Worm (Caenorhabditis elegans) whole organism, early embryonic: Measurements from ENCODE around the gene fbxa-44.

Experiments
- B0310.2 ChIP-seq: sonication (generic microtip); optimal IDR thresholded peaks from 2 replicates; lab custom pipeline; 2016; ENCODE audit warnings: mild to moderate bottlenecking, missing genetic modification characterization, missing compliant biosample characterization
- F13C5.2 ChIP-seq: sonication (generic microtip); optimal IDR thresholded peaks from 2 replicates; lab custom pipeline; 2017; ENCODE audit warnings: mild to moderate bottlenecking, missing genetic modification characterization, inconsistent platforms, missing compliant biosample characterization
- aly-1 ChIP-seq: sonication (generic microtip); optimal IDR thresholded peaks from 2 replicates; lab custom pipeline; 2016; ENCODE audit warnings: missing genetic modification characterization, missing compliant biosample characterization
- ama-1 ChIP-seq: fragments of 150-350 bp; optimal IDR thresholded peaks from 2 replicates; lab custom pipeline; 2014
- ceh-13 ChIP-seq: fragments of 200-800 bp; sonication (Bioruptor generic); optimal IDR thresholded peaks from 2 replicates; lab custom pipeline; 2018; ENCODE audit warnings: mild to moderate bottlenecking, missing genetic modification characterization, missing compliant biosample characterization
- ceh-36 ChIP-seq: sonication (generic microtip); optimal IDR thresholded peaks from 2 replicates; lab custom pipeline; 2016; ENCODE audit warnings: missing genetic modification characterization, inconsistent platforms, missing compliant biosample characterization
- ets-7 ChIP-seq: sonication (generic microtip); optimal IDR thresholded peaks from 2 replicates; lab custom pipeline; 2016; ENCODE audit warnings: missing genotype, missing genetic modification characterization, missing compliant biosample characterization
- flt-1 ChIP-seq: fragments of 200-800 bp; sonication (Bioruptor generic); IDR thresholded peaks from 2 replicates; pipeline ENCODE4 v1.3.6; 2022; ENCODE audit warnings: missing genetic modification characterization, missing compliant biosample characterization
- hmbx-1 ChIP-seq: sonication (generic microtip); optimal IDR thresholded peaks from 2 replicates; lab custom pipeline; 2016; ENCODE audit warnings: mild to moderate bottlenecking, missing genetic modification characterization, missing compliant biosample characterization
- hmg-4 ChIP-seq: fragments of 200-800 bp; sonication (Bioruptor generic); optimal IDR thresholded peaks from 2 replicates; lab custom pipeline; 2018; ENCODE audit warnings: mild to moderate bottlenecking, missing genetic modification characterization, missing compliant biosample characterization
- hnd-1 ChIP-seq: sonication (generic microtip); optimal IDR thresholded peaks from 2 replicates; lab custom pipeline; 2016; ENCODE audit warnings: missing genetic modification characterization, missing compliant biosample characterization
- pes-1 ChIP-seq: fragments of 200-800 bp; sonication (Bioruptor generic); IDR thresholded peaks from 2 replicates; pipeline ENCODE4 v1.3.6; 2022; ENCODE audit warnings: missing genetic modification reagents, missing genetic modification characterization, missing compliant biosample characterization
- scrt-1 ChIP-seq: fragments of 200-800 bp; sonication (Bioruptor generic); IDR thresholded peaks from 2 replicates; pipeline ENCODE4 v1.3.6; 2022; ENCODE audit warnings: missing genetic modification characterization, missing compliant biosample characterization
- sea-1 ChIP-seq: fragments of 200-800 bp; sonication (Bioruptor generic); conservative IDR thresholded peaks from 2 replicates; pipeline ENCODE4 v1.3.6; 2022; ENCODE audit warnings: missing genetic modification characterization, missing compliant biosample characterization
- tbx-11 ChIP-seq: fragments of 200-800 bp; sonication (Bioruptor generic); IDR thresholded peaks from 2 replicates; pipeline ENCODE4 v1.3.6; 2022; ENCODE audit warnings: missing genetic modification characterization, missing compliant biosample characterization
- tbx-37 ChIP-seq: fragments of 200-800 bp; sonication (Bioruptor generic); conservative IDR thresholded peaks from 2 replicates; pipeline ENCODE4 v1.3.6; 2022; ENCODE audit warnings: missing genetic modification reagents, missing genetic modification characterization, missing compliant biosample characterization
- tra-4 ChIP-seq: sonication (generic microtip); optimal IDR thresholded peaks from 2 replicates; lab custom pipeline; 2017; ENCODE audit warnings: missing genetic modification characterization, missing compliant biosample characterization

The fbxa-44 gene

DNA sequence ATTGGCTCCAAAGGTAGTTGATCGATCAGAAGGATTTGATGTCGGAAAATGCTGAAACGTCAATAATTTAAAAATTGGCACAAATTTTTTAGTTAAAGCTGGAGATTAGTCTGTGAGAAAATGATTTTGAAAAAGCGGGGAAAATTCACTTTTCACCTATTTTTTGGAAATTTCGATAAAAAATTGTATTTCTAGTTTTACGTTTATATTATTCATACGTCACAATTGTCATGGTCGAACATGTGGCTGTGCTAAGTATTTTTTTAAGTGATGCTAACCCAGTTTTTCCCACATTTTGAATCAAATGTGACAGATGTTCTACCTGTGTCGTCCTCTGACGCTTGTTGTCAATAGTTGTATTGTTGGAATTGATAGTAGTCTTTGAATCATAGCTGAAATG lies 9.5 kb upstream of the fbxa-44 start:
- TF ChIP-seq tra-4 (tag; lab: Kevin White, UChicago), result no peak
- no peak for TF ChIP-seq scrt-1 (GFP tag; lab: Robert Waterston, UW)
- no peak for TF ChIP-seq F13C5.2 (tag; lab: Kevin White, UChicago)
- no peak for TF ChIP-seq tbx-37 (GFP tag; lab: Robert Waterston, UW)
- no peak for TF ChIP-seq hmg-4 (GFP tag; lab: Kevin White, UChicago)
- TF ChIP-seq pes-1, result no peak
- no peak for TF ChIP-seq ceh-36 (tag; lab: Kevin White, UChicago)
- TF ChIP-seq ceh-13 (GFP tag; lab: Kevin White, UChicago), result no peak
- TF ChIP-seq aly-1 (tag; lab: Kevin White, UChicago), result no peak
- TF ChIP-seq B0310.2, result no peak
- no peak for TF ChIP-seq hmbx-1
- no peak for TF ChIP-seq sea-1
- TF ChIP-seq tbx-11 (GFP tag; lab: Robert Waterston, UW), result no peak
- no peak for TF ChIP-seq hnd-1 (tag; lab: Kevin White, UChicago)
- no peak for TF ChIP-seq flt-1 (GFP tag; lab: Robert Waterston, UW)
- TF ChIP-seq ets-7 (tag; lab: Kevin White, UChicago), result no peak
- TF ChIP-seq ama-1 (lab: Kevin White, UChicago), result no peak

ce11 chrV:16880054-16880453 lies 9.0 kb upstream of the fbxa-44 start, which contains the start of gene F09C6.3:
F09C6.3 (minus strand) TSS chrV:16880154.
- TF ChIP-seq flt-1 (GFP tag; lab: Robert Waterston, UW), result no peak
- no peak for TF ChIP-seq ama-1 (lab: Kevin White, UChicago)
- no peak for TF ChIP-seq F13C5.2 (tag; lab: Kevin White, UChicago)
- TF ChIP-seq tbx-37 (GFP tag; lab: Robert Waterston, UW), result no peak
- TF ChIP-seq ceh-36 (tag; lab: Kevin White, UChicago), result no peak
- no peak for TF ChIP-seq B0310.2
- no peak for TF ChIP-seq hnd-1 (tag; lab: Kevin White, UChicago)
- TF ChIP-seq pes-1, result no peak
- TF ChIP-seq tbx-11 (GFP tag; lab: Robert Waterston, UW), result no peak
- TF ChIP-seq aly-1 (tag; lab: Kevin White, UChicago), result no peak
- no peak for TF ChIP-seq ets-7 (tag; lab: Kevin White, UChicago)
- TF ChIP-seq tra-4 (tag; lab: Kevin White, UChicago), result no peak
- TF ChIP-seq hmg-4 (GFP tag; lab: Kevin White, UChicago), result no peak
- no peak for TF ChIP-seq sea-1
- TF ChIP-seq hmbx-1, result no peak
- no peak for TF ChIP-seq scrt-1 (GFP tag; lab: Robert Waterston, UW)
- TF ChIP-seq ceh-13 (GFP tag; lab: Kevin White, UChicago), result no peak

ce11 chrV:16880679-16881078 lies 8.4 kb upstream of the fbxa-44 start, which contains the start of gene F09C6.14:
F09C6.14 (plus strand) TSS chrV:16880979.
- TF ChIP-seq hmg-4 (GFP tag; lab: Kevin White, UChicago), result no peak
- no peak for TF ChIP-seq tbx-11 (GFP tag; lab: Robert Waterston, UW)
- TF ChIP-seq ets-7 (tag; lab: Kevin White, UChicago), result no peak
- TF ChIP-seq ceh-36 (tag; lab: Kevin White, UChicago), result no peak
- TF ChIP-seq pes-1, result no peak
- TF ChIP-seq tbx-37 (GFP tag; lab: Robert Waterston, UW), result no peak
- no peak for TF ChIP-seq flt-1 (GFP tag; lab: Robert Waterston, UW)
- no peak for TF ChIP-seq ama-1 (lab: Kevin White, UChicago)
- TF ChIP-seq F13C5.2 (tag; lab: Kevin White, UChicago), result no peak
- no peak for TF ChIP-seq aly-1 (tag; lab: Kevin White, UChicago)
- no peak for TF ChIP-seq B0310.2
- no peak for TF ChIP-seq sea-1
- no peak for TF ChIP-seq hmbx-1
- TF ChIP-seq hnd-1 (tag; lab: Kevin White, UChicago), result no peak
- no peak for TF ChIP-seq scrt-1 (GFP tag; lab: Robert Waterston, UW)
- TF ChIP-seq tra-4 (tag; lab: Kevin White, UChicago), result no peak
- no peak for TF ChIP-seq ceh-13 (GFP tag; lab: Kevin White, UChicago)

ce11 chrV:16882260-16882918 lies 6.7 kb upstream of the fbxa-44 start, which contains the start of the genes F09C6.11 and F09C6.12:
F09C6.11 (minus strand) TSS chrV:16882310.
F09C6.12 (plus strand) TSS chrV:16882868.
- TF ChIP-seq flt-1 (GFP tag; lab: Robert Waterston, UW) (no peak), ama-1 (lab: Kevin White, UChicago) (no peak), pes-1 (no peak), hmg-4 (GFP tag; lab: Kevin White, UChicago) (no peak), scrt-1 (GFP tag; lab: Robert Waterston, UW) (no peak), hmbx-1 (no peak), tbx-37 (GFP tag; lab: Robert Waterston, UW) (no peak), ceh-36 (tag; lab: Kevin White, UChicago) (no peak), ceh-13 (GFP tag; lab: Kevin White, UChicago) (no peak), hnd-1 (tag; lab: Kevin White, UChicago) (no peak), F13C5.2 (tag; lab: Kevin White, UChicago) (no peak), B0310.2 (no peak), ets-7 (tag; lab: Kevin White, UChicago) (no peak)

ce11 chrV:16884744-16885143 lies 4.3 kb upstream of the fbxa-44 start, which contains the start of gene F09C6.13:
F09C6.13 (plus strand) TSS chrV:16885044.
- TF ChIP-seq tra-4 (tag; lab: Kevin White, UChicago) (no peak), pes-1 (no peak), scrt-1 (GFP tag; lab: Robert Waterston, UW) (no peak), ceh-13 (GFP tag; lab: Kevin White, UChicago) (no peak), hnd-1 (tag; lab: Kevin White, UChicago) (no peak)

ce11 chrV:16893440-16893839 lies 4.4 kb downstream of the fbxa-44 start, which contains the start of gene F09C6.15:
F09C6.15 (plus strand) TSS chrV:16893740.
- no peak for TF ChIP-seq flt-1 (GFP tag; lab: Robert Waterston, UW)

DNA sequence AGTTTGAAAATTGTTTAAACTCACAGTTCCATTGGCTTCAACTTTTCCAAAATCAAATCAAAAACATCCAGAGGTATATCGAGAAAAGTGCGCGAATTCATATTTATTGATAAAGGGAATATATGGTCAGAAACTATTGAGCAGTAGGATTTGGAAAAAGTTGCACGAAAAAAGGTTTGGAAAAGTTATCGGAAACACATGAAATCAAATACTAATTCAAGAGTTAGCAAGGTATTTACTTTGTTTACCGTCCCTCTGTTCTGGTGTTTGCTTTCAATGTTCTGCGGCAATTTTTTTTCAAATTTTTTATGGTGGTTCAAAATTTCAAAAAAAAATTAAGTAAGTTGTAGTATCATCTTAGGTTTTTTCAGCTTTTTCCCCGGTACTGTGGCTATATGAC lies 10.3 kb downstream of the fbxa-44 start, which contains the start of gene fbxa-45:
Gene fbxa-45 (minus strand): TSS at position 101 of the 400 bp plus-strand sequence.
- no peak for TF ChIP-seq hmbx-1
- no peak for TF ChIP-seq flt-1 (GFP tag; lab: Robert Waterston, UW)
- no peak for TF ChIP-seq tra-4 (tag; lab: Kevin White, UChicago)
- TF ChIP-seq hmg-4 (GFP tag; lab: Kevin White, UChicago), result no peak
- TF ChIP-seq hnd-1 (tag; lab: Kevin White, UChicago), result no peak
- TF ChIP-seq ceh-13 (GFP tag; lab: Kevin White, UChicago), result no peak
- TF ChIP-seq scrt-1 (GFP tag; lab: Robert Waterston, UW), result no peak
- no peak for TF ChIP-seq F13C5.2 (tag; lab: Kevin White, UChicago)
- TF ChIP-seq ets-7 (tag; lab: Kevin White, UChicago), result no peak
- no peak for TF ChIP-seq ama-1 (lab: Kevin White, UChicago)
- no peak for TF ChIP-seq B0310.2
- no peak for TF ChIP-seq sea-1
